Worm (Caenorhabditis elegans): Measurements from ENCODE around the gene zip-10.

The zip-10 gene

DNA sequence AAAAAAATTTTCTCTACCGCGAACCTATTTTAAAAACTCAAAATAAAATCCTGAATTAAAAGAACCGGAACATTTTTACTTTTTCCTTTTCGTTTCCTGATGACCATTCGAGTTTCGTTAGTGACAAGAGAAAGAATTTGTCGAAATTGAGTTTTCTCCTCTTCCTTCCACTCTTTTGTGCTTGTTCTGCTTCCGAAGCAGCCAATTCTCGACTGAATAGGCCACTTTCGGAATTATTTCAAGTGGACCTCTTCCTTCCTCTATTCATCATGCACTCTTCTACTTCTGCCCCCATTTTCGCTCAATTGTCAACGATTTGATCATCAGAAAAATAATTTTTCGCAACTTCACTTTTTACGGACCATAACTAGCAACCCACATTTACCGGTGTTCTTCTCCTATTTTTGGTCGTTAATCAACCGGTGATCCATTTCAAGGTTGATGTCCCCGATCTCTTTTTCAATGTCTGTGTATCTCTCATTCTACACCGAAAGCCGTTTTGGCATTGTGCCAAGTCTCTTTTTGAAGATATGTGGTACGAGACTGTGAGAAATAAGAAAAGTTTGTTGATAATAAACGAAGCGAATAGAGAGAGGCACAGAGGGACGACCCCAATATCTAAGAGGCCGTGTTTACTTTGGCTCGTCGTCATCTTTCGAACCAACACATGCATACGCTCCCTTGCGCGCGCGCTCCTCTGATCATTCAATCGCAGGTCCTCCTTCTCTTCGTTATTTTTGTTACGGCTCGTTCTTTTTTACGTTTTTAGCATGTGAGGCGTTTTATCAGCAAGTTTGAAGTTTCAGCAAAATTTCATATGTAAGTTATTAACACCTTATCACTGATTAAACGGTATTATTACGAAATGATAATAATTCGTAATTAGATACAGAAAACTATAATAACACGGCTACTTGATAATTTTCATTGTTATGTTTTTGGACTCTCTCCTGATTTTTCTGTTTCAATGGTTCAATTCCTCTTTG is 24.3 kb upstream of the zip-10 start:
- no peak for TF ChIP-seq lin-39 (tag; optimal IDR thresholded peaks at IDR 0.05)
- peak; percentile 35 for TF ChIP-seq sma-3 (GFP tag; optimal IDR thresholded peaks at IDR 0.05)
- TF ChIP-seq fos-1 (tag; optimal IDR thresholded peaks at IDR 0.05): peak; percentile 39

DNA sequence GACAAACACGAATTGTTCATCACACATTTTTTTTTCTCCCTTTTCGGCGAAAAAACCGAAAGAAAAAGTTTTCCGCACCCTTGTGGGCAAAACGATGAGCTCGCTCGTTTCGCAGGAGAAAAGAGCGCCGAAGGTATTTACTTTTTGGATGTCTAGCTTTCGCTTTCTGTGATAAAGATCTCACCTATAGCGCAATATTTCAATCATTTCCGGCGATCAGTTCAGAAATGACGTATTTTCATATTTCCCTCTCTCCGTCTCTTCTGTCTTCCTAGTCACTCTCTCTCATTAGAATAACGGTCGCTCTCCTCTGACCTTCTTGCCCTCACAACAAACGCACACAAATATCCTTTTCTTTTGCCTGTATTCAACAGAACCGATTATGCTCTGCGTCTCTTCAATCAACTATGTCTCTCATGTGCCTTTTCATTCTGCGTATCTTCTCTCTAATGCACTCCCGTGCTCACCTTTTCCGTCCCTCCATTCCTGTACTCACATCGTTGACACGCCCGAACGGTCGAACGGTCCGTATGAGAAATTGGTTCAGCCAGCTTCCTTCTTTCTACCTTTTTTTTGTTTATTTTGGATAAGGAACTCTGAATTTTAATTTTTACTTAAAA is 23.3 kb upstream of the zip-10 start:
- TF ChIP-seq sma-9 (GFP tag; optimal IDR thresholded peaks at IDR 0.05): peak; percentile 57
- TF ChIP-seq sma-9 (tag; optimal IDR thresholded peaks at IDR 0.05): no peak
- no peak for TF ChIP-seq nhr-77 (tag; optimal IDR thresholded peaks at IDR 0.05)
- no peak for TF ChIP-seq egl-27 (tag; optimal IDR thresholded peaks at IDR 0.05)
- TF ChIP-seq nhr-129 (tag; optimal IDR thresholded peaks at IDR 0.05): peak; percentile 30
- TF ChIP-seq crh-2 (tag; optimal IDR thresholded peaks at IDR 0.05): no peak
- peak; percentile 6 for TF ChIP-seq sem-4 (tag; optimal IDR thresholded peaks at IDR 0.05)
- TF ChIP-seq fos-1 (tag; optimal IDR thresholded peaks at IDR 0.05): peak; percentile 19
- no peak for TF ChIP-seq C34F6.9 (tag; optimal IDR thresholded peaks at IDR 0.05)
- TF ChIP-seq unc-39 (tag; optimal IDR thresholded peaks at IDR 0.05): no peak
- TF ChIP-seq mab-5 (tag; optimal IDR thresholded peaks at IDR 0.05): no peak
- peak; percentile 20 for TF ChIP-seq ceh-16 (tag; optimal IDR thresholded peaks at IDR 0.05)
- no peak for TF ChIP-seq ama-1 (optimal IDR thresholded peaks at IDR 0.05)
- TF ChIP-seq nhr-6 (tag; optimal IDR thresholded peaks at IDR 0.05): no peak
- TF ChIP-seq lsy-2 (tag; optimal IDR thresholded peaks at IDR 0.05): peak in 1 of 2 experiments; percentile 15
- peak; percentile 19 for TF ChIP-seq nhr-25 (tag; optimal IDR thresholded peaks at IDR 0.05)
- peak; percentile 42 for TF ChIP-seq blmp-1 (tag; optimal IDR thresholded peaks at IDR 0.05; ENCODE audit: insufficient read depth)
- no peak for TF ChIP-seq nhr-21 (tag; optimal IDR thresholded peaks at IDR 0.05)
- TF ChIP-seq lin-39 (tag; optimal IDR thresholded peaks at IDR 0.05): no peak

DNA sequence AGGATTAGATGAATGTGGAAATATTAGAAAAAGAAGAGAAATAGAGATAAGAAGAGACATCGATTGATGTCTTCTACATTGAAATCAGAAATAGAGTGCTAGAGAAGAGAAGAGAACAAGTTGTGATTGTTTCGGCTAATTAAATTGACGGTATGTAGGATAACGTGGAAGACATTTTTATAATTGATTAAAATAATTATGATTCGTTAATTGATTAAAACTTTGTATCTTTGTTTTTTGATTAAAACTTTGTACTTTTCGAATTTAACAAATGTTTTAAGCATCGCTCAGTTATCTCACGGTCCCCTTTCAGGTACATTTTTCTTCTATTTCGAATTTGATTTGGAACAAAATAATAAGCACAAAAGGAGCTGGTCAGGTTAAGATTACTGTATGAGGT is 21.9 kb upstream of the zip-10 start, which contains the start of gene lgc-44:
Gene lgc-44 (minus strand): TSS at position 101 of the 400 bp plus-strand sequence.
- TF ChIP-seq sma-9 (GFP tag; optimal IDR thresholded peaks at IDR 0.05): no peak
- no peak for TF ChIP-seq sma-9 (tag; optimal IDR thresholded peaks at IDR 0.05)
- TF ChIP-seq nhr-129 (tag; optimal IDR thresholded peaks at IDR 0.05): no peak
- TF ChIP-seq sem-4 (tag; optimal IDR thresholded peaks at IDR 0.05): no peak
- no peak for TF ChIP-seq ztf-11 (tag; optimal IDR thresholded peaks at IDR 0.05)
- TF ChIP-seq lin-11 (tag; optimal IDR thresholded peaks at IDR 0.05): no peak

DNA sequence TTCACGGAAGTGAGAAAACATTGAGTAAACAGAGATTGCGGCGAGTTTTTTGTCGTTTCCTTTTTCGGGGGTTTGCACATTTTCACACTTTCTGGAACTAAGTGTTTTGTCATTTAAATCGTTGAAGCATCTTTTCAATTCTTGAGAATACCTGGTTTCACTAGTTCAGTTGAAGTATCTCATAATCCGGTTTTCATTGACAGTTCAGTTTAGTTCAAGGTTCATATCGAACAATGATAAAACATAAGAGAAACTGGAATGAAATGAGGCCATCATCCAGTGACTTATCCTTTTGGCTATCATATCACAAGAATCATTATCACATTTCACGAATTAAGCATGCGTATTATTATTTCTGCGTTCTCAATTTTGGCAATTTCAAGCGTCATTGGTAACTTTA is 16.6 kb upstream of the zip-10 start, which contains the start of gene F46F3.3:
Gene F46F3.3 (plus strand): TSS at position 301 of the 400 bp plus-strand sequence.
- TF ChIP-seq sma-3 (GFP tag; optimal IDR thresholded peaks at IDR 0.05) (no peak), sma-9 (GFP tag; optimal IDR thresholded peaks at IDR 0.05) (no peak), sma-9 (tag; optimal IDR thresholded peaks at IDR 0.05) (no peak), ztf-1 (GFP tag; conservative IDR thresholded peaks at IDR 0.05) (no peak), unc-62 (GFP tag; optimal IDR thresholded peaks at IDR 0.05) (no peak), nhr-12 (tag; optimal IDR thresholded peaks at IDR 0.05) (no peak), gmeb-1 (tag; optimal IDR thresholded peaks at IDR 0.05) (no peak), nhr-10 (tag; optimal IDR thresholded peaks at IDR 0.05) (no peak), peb-1 (tag; optimal IDR thresholded peaks at IDR 0.05) (no peak), egl-27 (tag; optimal IDR thresholded peaks at IDR 0.05) (no peak)

DNA sequence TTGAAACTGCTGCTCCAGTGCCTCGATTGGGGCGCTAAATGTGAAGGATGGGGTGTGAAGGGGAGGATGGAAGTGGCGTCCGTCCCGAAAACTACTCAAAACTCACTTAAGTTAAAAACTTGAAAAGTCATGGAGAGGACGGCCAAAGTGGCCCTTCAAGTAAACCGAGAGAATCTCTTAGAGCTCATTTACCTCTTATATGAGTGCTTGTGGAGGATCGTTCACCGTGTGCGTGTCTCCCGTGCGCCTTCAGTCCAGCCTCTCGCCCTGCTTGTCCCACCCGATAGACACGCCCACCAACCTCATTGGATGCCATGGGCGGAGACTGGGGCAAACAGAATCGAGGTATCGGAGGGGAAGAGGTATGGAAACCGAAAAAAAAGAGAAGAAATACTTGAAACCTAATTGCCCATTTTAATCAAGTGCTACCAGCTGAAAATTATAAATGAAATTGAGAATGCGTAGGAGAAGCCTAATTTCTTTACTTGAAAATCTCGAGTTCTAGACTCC is 14.4 kb upstream of the zip-10 start, which contains the start of gene ceh-27:
Gene ceh-27 (minus strand): TSS at position 228 of the 510 bp plus-strand sequence.
- no peak for TF ChIP-seq unc-62 (GFP tag; optimal IDR thresholded peaks at IDR 0.05)
- TF ChIP-seq sma-9 (GFP tag; optimal IDR thresholded peaks at IDR 0.05): no peak
- TF ChIP-seq sma-9 (tag; optimal IDR thresholded peaks at IDR 0.05): no peak
- TF ChIP-seq lin-11 (tag; optimal IDR thresholded peaks at IDR 0.05): no peak
- TF ChIP-seq zag-1 (tag; optimal IDR thresholded peaks at IDR 0.05): no peak
- no peak for TF ChIP-seq aly-2 (tag; optimal IDR thresholded peaks at IDR 0.05)
- no peak for TF ChIP-seq ceh-82 (tag; optimal IDR thresholded peaks at IDR 0.05)
- no peak for TF ChIP-seq elt-1 (tag; optimal IDR thresholded peaks at IDR 0.05)
- no peak for TF ChIP-seq nhr-77 (tag; optimal IDR thresholded peaks at IDR 0.05)
- TF ChIP-seq ama-1 (optimal IDR thresholded peaks at IDR 0.05): no peak
- no peak for TF ChIP-seq egl-27 (tag; optimal IDR thresholded peaks at IDR 0.05)
- no peak for TF ChIP-seq ztf-1 (GFP tag; conservative IDR thresholded peaks at IDR 0.05)
- TF ChIP-seq nhr-6 (tag; optimal IDR thresholded peaks at IDR 0.05): no peak

Measured in whole organism, L2 larva.